ENCODE assay signal across 1 fruit fly cellular context in the genomic region with DNA sequence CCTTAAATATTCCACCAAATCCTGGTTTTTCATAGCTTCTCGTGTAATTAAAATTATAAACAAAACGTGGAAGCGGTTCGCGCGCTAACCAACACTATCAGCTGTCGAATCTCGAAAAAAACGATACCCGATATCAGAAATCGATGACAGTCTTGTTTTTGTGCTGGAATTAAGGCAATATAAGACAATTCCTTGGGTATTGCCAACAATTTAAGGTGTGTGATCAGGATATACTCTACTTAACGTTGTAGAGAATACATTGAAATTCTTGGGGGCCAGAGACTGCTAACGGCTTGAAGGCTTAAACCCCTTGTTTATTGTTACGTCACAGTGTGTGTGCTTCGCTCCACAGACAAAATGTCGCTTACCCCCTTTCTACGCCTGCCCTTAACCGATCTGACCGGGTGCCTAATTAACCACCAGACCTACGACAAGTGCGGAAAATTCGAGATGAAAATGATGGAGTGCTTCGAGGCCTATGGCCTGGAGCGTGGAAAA.
TF ChIP-seq lines count a peak whose summit lies in the region.

A gene (minus strand): TSS at position 91 of the 498 bp plus-strand sequence.

TF ChIP-seq in whole organism, embryonic, 481 proteins besides CTCF, POLR2A, EP300 and RAD21 (continued from another document):
- TF ChIP-seq Hmr (GFP tag; optimal IDR thresholded peaks at IDR 0.05; lab: Kevin White, UChicago) (peak; percentile 9), CG3726 (GFP tag; IDR thresholded peaks at IDR 0.05; lab: Robert Waterston, UW) (no peak), CG1603 (tag; optimal IDR thresholded peaks at IDR 0.05; lab: Kevin White, UChicago) (peak; percentile 14), bsh (GFP tag; optimal IDR thresholded peaks at IDR 0.05; lab: Kevin White, UChicago) (peak in 1 of 2 experiments; percentile 10), CG12769 (tag; optimal IDR thresholded peaks at IDR 0.05; lab: Kevin White, UChicago) (peak; percentile 4), CG13296 (GFP tag; optimal IDR thresholded peaks at IDR 0.05; lab: Kevin White, UChicago) (peak; percentile 12), Dref (GFP tag; IDR thresholded peaks at IDR 0.05; lab: Robert Waterston, UW) (no peak), bcd (GFP tag; optimal IDR thresholded peaks at IDR 0.05; lab: Kevin White, UChicago) (no peak), CG12391 (tag; optimal IDR thresholded peaks at IDR 0.05; lab: Kevin White, UChicago) (peak; percentile 2), CG14050 (GFP tag; IDR thresholded peaks at IDR 0.05; lab: Robert Waterston, UW) (no peak), CG12155 (GFP tag; optimal IDR thresholded peaks at IDR 0.05; lab: Kevin White, UChicago) (peak; percentile 8), hth (optimal IDR thresholded peaks at IDR 0.05; lab: Kevin White, UChicago) (no peak), Ets97D (GFP tag; optimal IDR thresholded peaks at IDR 0.05; lab: Kevin White, UChicago) (peak; percentile 27), D (optimal IDR thresholded peaks at IDR 0.05; lab: Kevin White, UChicago) (peak; percentile 83), D (GFP tag; optimal IDR thresholded peaks at IDR 0.05; lab: Kevin White, UChicago) (no peak), ewg (GFP tag; optimal IDR thresholded peaks at IDR 0.05; lab: Kevin White, UChicago) (peak; percentile 13), Meics (GFP tag; optimal IDR thresholded peaks at IDR 0.05; lab: Kevin White, UChicago) (no peak), CG10543 (GFP tag; optimal IDR thresholded peaks at IDR 0.05; lab: Kevin White, UChicago) (peak; percentile 9), nmo (GFP tag; optimal IDR thresholded peaks at IDR 0.05; lab: Kevin White, UChicago) (peak; percentile 6), CG4854 (GFP tag; optimal IDR thresholded peaks at IDR 0.05; lab: Kevin White, UChicago) (no peak), CG10565 (GFP tag; optimal IDR thresholded peaks at IDR 0.05; lab: Kevin White, UChicago) (no peak), sqz (GFP tag; optimal IDR thresholded peaks at IDR 0.05; lab: Kevin White, UChicago) (peak; percentile 99), CG2116 (GFP tag; optimal IDR thresholded peaks at IDR 0.05; lab: Kevin White, UChicago) (peak; percentile 39), ab (GFP tag; optimal IDR thresholded peaks at IDR 0.05; lab: Kevin White, UChicago) (no peak), nerfin-1 (tag; optimal IDR thresholded peaks at IDR 0.05; lab: Kevin White, UChicago) (peak; percentile 61), Hr39 (optimal IDR thresholded peaks at IDR 0.05; lab: Kevin White, UChicago) (no peak), CrebB (tag; optimal IDR thresholded peaks at IDR 0.05; lab: Kevin White, UChicago) (peak; percentile 15), PHDP (tag; optimal IDR thresholded peaks at IDR 0.05; lab: Kevin White, UChicago) (peak; percentile 2), CG6254 (GFP tag; optimal IDR thresholded peaks at IDR 0.05; lab: Kevin White, UChicago) (no peak), sug (tag; optimal IDR thresholded peaks at IDR 0.05; lab: Kevin White, UChicago) (peak; percentile 16), Max (GFP tag; optimal IDR thresholded peaks at IDR 0.05; lab: Kevin White, UChicago) (peak; percentile 27), sd (tag; optimal IDR thresholded peaks at IDR 0.05; lab: Kevin White, UChicago) (no peak), dpn (GFP tag; optimal IDR thresholded peaks at IDR 0.05; lab: Kevin White, UChicago) (peak in 1 of 2 experiments; percentile 0), gro (GFP tag; optimal IDR thresholded peaks at IDR 0.05; lab: Kevin White, UChicago) (peak; percentile 17), pzg (GFP tag; optimal IDR thresholded peaks at IDR 0.05; lab: Kevin White, UChicago) (peak; percentile 50), dm (GFP tag; optimal IDR thresholded peaks at IDR 0.05; lab: Kevin White, UChicago) (peak; percentile 82), chn (GFP tag; optimal IDR thresholded peaks at IDR 0.05; lab: Kevin White, UChicago) (peak; percentile 47), Fer1 (GFP tag; optimal IDR thresholded peaks at IDR 0.05; lab: Kevin White, UChicago) (peak; percentile 29), CG32772 (GFP tag; IDR thresholded peaks at IDR 0.05; lab: Robert Waterston, UW) (no peak), Med (GFP tag; lab: Kevin White, UChicago) (peak; percentile 85), Vsx1 (GFP tag; optimal IDR thresholded peaks at IDR 0.05; lab: Kevin White, UChicago) (peak; percentile 50), YL-1 (GFP tag; optimal IDR thresholded peaks at IDR 0.05; lab: Kevin White, UChicago) (peak; percentile 55), Nf-YC (tag; optimal IDR thresholded peaks at IDR 0.05; lab: Kevin White, UChicago) (peak; percentile 1), CG12659 (GFP tag; optimal IDR thresholded peaks at IDR 0.05; lab: Kevin White, UChicago) (peak; percentile 25), CHES-1-like (GFP tag; optimal IDR thresholded peaks at IDR 0.05; lab: Kevin White, UChicago) (peak; percentile 38), onecut (GFP tag; IDR thresholded peaks at IDR 0.05; lab: Robert Waterston, UW) (peak; percentile 14; the same call in 1 of the 2 replicates), trem (tag; optimal IDR thresholded peaks at IDR 0.05; lab: Kevin White, UChicago) (peak; percentile 17), CG7987 (GFP tag; optimal IDR thresholded peaks at IDR 0.05; lab: Kevin White, UChicago) (peak; percentile 14), her (GFP tag; optimal IDR thresholded peaks at IDR 0.05; lab: Kevin White, UChicago) (peak; percentile 10), salm (tag; optimal IDR thresholded peaks at IDR 0.05; lab: Kevin White, UChicago) (no peak), B-H2 (GFP tag; optimal IDR thresholded peaks at IDR 0.05; lab: Kevin White, UChicago) (peak; percentile 68), knrl (GFP tag; IDR thresholded peaks at IDR 0.05; lab: Robert Waterston, UW; ENCODE audit: partially characterized antibody) (no peak), caup (GFP tag; optimal IDR thresholded peaks at IDR 0.05; lab: Kevin White, UChicago; ENCODE audit: severe bottlenecking) (peak; percentile 16), BEAF-32 (GFP tag; optimal IDR thresholded peaks at IDR 0.05; lab: Kevin White, UChicago) (peak; percentile 23), Neu2 (GFP tag; optimal IDR thresholded peaks at IDR 0.05; lab: Kevin White, UChicago; ENCODE audit: borderline replicate concordance) (peak; percentile 8), Myb (GFP tag; optimal IDR thresholded peaks at IDR 0.05; lab: Kevin White, UChicago) (peak; percentile 12), CG15514 (GFP tag; optimal IDR thresholded peaks at IDR 0.05; lab: Kevin White, UChicago) (peak; percentile 54), HmgD (GFP tag; optimal IDR thresholded peaks at IDR 0.05; lab: Kevin White, UChicago) (no peak), disco-r (GFP tag; optimal IDR thresholded peaks at IDR 0.05; lab: Kevin White, UChicago) (no peak), Fer2 (tag; optimal IDR thresholded peaks at IDR 0.05; lab: Kevin White, UChicago) (no peak)
